Fruit fly (Drosophila melanogaster) whole organism, embryonic: ENCODE results near the gene UQCR-Q.

Source experiments
- Adf1 ChIP-seq: fragments of 200-800 bp; sonication (Bioruptor generic); IDR thresholded peaks from 2 replicates; pipeline ENCODE4 v1.3.6; 2022; ENCODE audit warnings: missing biosample characterization, missing genetic modification characterization
- Antp ChIP-seq: fragments of 200-800 bp; sonication (Bioruptor generic); optimal IDR thresholded peaks from 3 replicates; lab custom pipeline; 2016; ENCODE audit warnings: missing biosample characterization, missing genetic modification characterization
- Atf-2 ChIP-seq: fragments of 200-800 bp; sonication (Bioruptor generic); optimal IDR thresholded peaks from 2 replicates; lab custom pipeline; 2016; ENCODE audit warnings: missing biosample characterization, missing genetic modification characterization
- B-H1 ChIP-seq: fragments of 200-800 bp; sonication (Bioruptor generic); IDR thresholded peaks from 3 replicates; pipeline ENCODE4 v1.3.6; 2022; ENCODE audit warnings: missing biosample characterization, missing genetic modification characterization
- Blimp-1 ChIP-seq: fragments of 200-800 bp; sonication (Bioruptor generic); optimal IDR thresholded peaks from 3 replicates; lab custom pipeline; 2018; ENCODE audit warnings: missing biosample characterization, missing genetic modification characterization, mild to moderate bottlenecking, moderate library complexity, missing genetic modification reagents
- C15 ChIP-seq: fragments of 200-800 bp; sonication (Bioruptor generic); IDR thresholded peaks from 3 replicates; pipeline ENCODE4 v1.3.6; 2022; ENCODE audit warnings: missing biosample characterization, missing genetic modification characterization
- CG10267 ChIP-seq: fragments of 200-800 bp; sonication (Bioruptor generic); optimal IDR thresholded peaks from 2 replicates; lab custom pipeline; 2018; ENCODE audit warnings: missing biosample characterization, mild to moderate bottlenecking, missing genetic modification characterization, moderate library complexity
- CG10543 ChIP-seq: fragments of 200-800 bp; sonication (Bioruptor generic); optimal IDR thresholded peaks from 3 replicates; lab custom pipeline; 2017; ENCODE audit warnings: missing biosample characterization, mild to moderate bottlenecking, missing genetic modification characterization, moderate library complexity
- CG11695 ChIP-seq: fragments of 200-800 bp; sonication (Bioruptor generic); IDR thresholded peaks from 3 replicates; pipeline ENCODE4 v1.3.6; 2022; ENCODE audit warnings: missing biosample characterization, missing genetic modification characterization
- CG12219 ChIP-seq: fragments of 200-800 bp; sonication (Bioruptor generic); optimal IDR thresholded peaks from 3 replicates; lab custom pipeline; 2018; ENCODE audit warnings: missing biosample characterization, mild to moderate bottlenecking, missing genetic modification characterization
- CG13296 ChIP-seq: fragments of 200-800 bp; sonication (Bioruptor generic); optimal IDR thresholded peaks from 3 replicates; lab custom pipeline; 2018; ENCODE audit warnings: missing biosample characterization, mild to moderate bottlenecking, missing genetic modification characterization
- CG14710 ChIP-seq: fragments of 200-800 bp; sonication (Bioruptor generic); optimal IDR thresholded peaks from 3 replicates; lab custom pipeline; 2019; ENCODE audit warnings: missing biosample characterization, mild to moderate bottlenecking, missing genetic modification characterization, moderate library complexity
- CG15073 ChIP-seq: fragments of 200-800 bp; sonication (Bioruptor generic); optimal IDR thresholded peaks from 2 replicates; lab custom pipeline; 2016; ENCODE audit warnings: missing biosample characterization, missing genetic modification characterization
- CG1603 ChIP-seq: fragments of 200-800 bp; sonication (Bioruptor generic); optimal IDR thresholded peaks from 2 replicates; lab custom pipeline; 2019; ENCODE audit warnings: missing biosample characterization, mild to moderate bottlenecking, missing genetic modification characterization, moderate library complexity
- CG2199 ChIP-seq: fragments of 200-800 bp; sonication (Bioruptor generic); IDR thresholded peaks from 3 replicates; pipeline ENCODE4 v1.3.6; 2022; ENCODE audit warnings: missing biosample characterization, missing genetic modification characterization
- CG2889 ChIP-seq: fragments of 200-800 bp; sonication (Bioruptor generic); IDR thresholded peaks from 3 replicates; pipeline ENCODE4 v1.3.6; 2022; ENCODE audit warnings: missing biosample characterization, missing genetic modification characterization
- CG3726 ChIP-seq: fragments of 200-800 bp; sonication (Bioruptor generic); IDR thresholded peaks from 3 replicates; pipeline ENCODE4, ENCODE4 v1.3.6; 2022; ENCODE audit warnings: missing biosample characterization, missing genetic modification characterization
- CG3847 ChIP-seq: fragments of 200-800 bp; sonication (Bioruptor generic); IDR thresholded peaks from 2 replicates; pipeline ENCODE4 v1.3.6; 2022; ENCODE audit warnings: missing biosample characterization, missing genetic modification characterization
- CG4360 ChIP-seq: fragments of 200-800 bp; sonication (Bioruptor generic); IDR thresholded peaks from 2 replicates; pipeline ENCODE4 v1.3.6; 2022; ENCODE audit warnings: missing biosample characterization, missing genetic modification characterization
- CG4820 ChIP-seq: fragments of 200-800 bp; sonication (Bioruptor generic); optimal IDR thresholded peaks from 3 replicates; lab custom pipeline; 2016; ENCODE audit warnings: missing biosample characterization, missing genetic modification characterization
- CG6683 ChIP-seq: fragments of 200-800 bp; sonication (Bioruptor generic); optimal IDR thresholded peaks from 2 replicates; lab custom pipeline; 2017; ENCODE audit warnings: missing biosample characterization, mild to moderate bottlenecking, missing genetic modification characterization, missing genetic modification reagents
- CG6765 ChIP-seq: fragments of 200-800 bp; sonication (Bioruptor generic); optimal IDR thresholded peaks from 3 replicates; lab custom pipeline; 2017; ENCODE audit warnings: missing biosample characterization, mild to moderate bottlenecking, missing genetic modification characterization
- CG6791 ChIP-seq: fragments of 200-800 bp; sonication (Bioruptor generic); IDR thresholded peaks from 3 replicates; pipeline ENCODE4 v1.3.6; 2022; ENCODE audit warnings: missing biosample characterization, missing genetic modification characterization; ENCODE audit not compliant: partially characterized antibody
- CTCF ChIP-seq: fragments of 200-800 bp; sonication (Bioruptor generic); optimal IDR thresholded peaks from 2 replicates; lab custom pipeline; 2017; ENCODE audit warnings: missing biosample characterization, mild to moderate bottlenecking, missing genetic modification characterization, moderate library complexity
- Chrac-16 ChIP-seq: fragments of 200-800 bp; sonication (Bioruptor generic); optimal IDR thresholded peaks from 3 replicates; lab custom pipeline; 2016; ENCODE audit warnings: missing biosample characterization, missing genetic modification characterization
- D19A ChIP-seq: fragments of 200-800 bp; optimal IDR thresholded peaks from 3 replicates; lab custom pipeline; 2019; ENCODE audit warnings: missing biosample characterization, mild to moderate bottlenecking, missing genetic modification characterization, moderate library complexity
- Deaf1 ChIP-seq: fragments of 200-800 bp; optimal IDR thresholded peaks from 3 replicates; lab custom pipeline; 2019; ENCODE audit warnings: missing biosample characterization, mild to moderate bottlenecking, missing genetic modification characterization, moderate library complexity
- Mrtf ChIP-seq: fragments of 200-800 bp; sonication (Bioruptor generic); IDR thresholded peaks from 3 replicates; pipeline ENCODE4 v1.3.6; 2022; ENCODE audit warnings: missing biosample characterization, missing genetic modification characterization
- Six4 ChIP-seq: fragments of 200-800 bp; sonication (Bioruptor generic); optimal IDR thresholded peaks from 2 replicates; lab custom pipeline; 2016; ENCODE audit warnings: missing biosample characterization, missing genetic modification characterization
- Sox100B ChIP-seq: fragments of 200-800 bp; sonication (Bioruptor generic); optimal IDR thresholded peaks from 3 replicates; lab custom pipeline; 2018; ENCODE audit warnings: missing biosample characterization, mild to moderate bottlenecking, missing genetic modification characterization
- Sry-δ ChIP-seq: fragments of 200-800 bp; sonication (Bioruptor generic); optimal IDR thresholded peaks from 2 replicates; lab custom pipeline; 2016; ENCODE audit warnings: missing biosample characterization, missing genetic modification characterization
- Trl ChIP-seq, 3 experiments: fragments of >200 bp in 2 of 3; fragments of 200-800 bp in 1 of 3; sonication (Bioruptor generic) in 1 of 3; optimal IDR thresholded peaks; 2 replicates in 1 of 3; 3 replicates in 2 of 3; lab custom pipeline; 2016 to 2017; ENCODE audit warnings: missing biosample characterization in 1 of 3, missing genetic modification characterization in 1 of 3
- ab ChIP-seq: fragments of 200-800 bp; sonication (Bioruptor generic); optimal IDR thresholded peaks from 2 replicates; lab custom pipeline; 2016; ENCODE audit warnings: missing biosample characterization, missing genetic modification characterization
- aop ChIP-seq: fragments of 200-800 bp; sonication (Bioruptor generic); IDR thresholded peaks from 2 replicates; pipeline ENCODE4 v1.3.6; 2022; ENCODE audit warnings: missing biosample characterization, missing genetic modification characterization
- ara ChIP-seq: fragments of 200-800 bp; sonication (Bioruptor generic); IDR thresholded peaks from 2 replicates; pipeline ENCODE4 v1.3.6; 2022; ENCODE audit warnings: missing biosample characterization, missing genetic modification characterization
- ci ChIP-seq: fragments of 200-800 bp; sonication (Bioruptor generic); IDR thresholded peaks from 3 replicates; pipeline ENCODE4 v1.3.6; 2022; ENCODE audit warnings: missing biosample characterization, missing genetic modification characterization
- ftz-f1 ChIP-seq: fragments of 200-800 bp; sonication (Bioruptor generic); optimal IDR thresholded peaks from 2 replicates; lab custom pipeline; 2016; ENCODE audit warnings: missing biosample characterization, missing genetic modification characterization
- ham ChIP-seq: fragments of 200-800 bp; sonication (Bioruptor generic); IDR thresholded peaks from 2 replicates; pipeline ENCODE4 v1.3.6; 2022; ENCODE audit warnings: missing biosample characterization, missing genetic modification characterization
- jigr1 ChIP-seq: fragments of 200-800 bp; sonication (Bioruptor generic); IDR thresholded peaks from 3 replicates; pipeline ENCODE4 v1.3.6; 2022; ENCODE audit warnings: missing biosample characterization, missing genetic modification characterization
- ken ChIP-seq: fragments of 200-800 bp; sonication (Bioruptor generic); IDR thresholded peaks from 3 replicates; pipeline ENCODE4 v1.3.6; 2022; ENCODE audit warnings: missing biosample characterization, missing genetic modification characterization
- knrl ChIP-seq: fragments of 200-800 bp; sonication (Bioruptor generic); IDR thresholded peaks from 3 replicates; pipeline ENCODE4 v1.3.6; 2022; ENCODE audit warnings: missing biosample characterization, missing genetic modification characterization; ENCODE audit not compliant: partially characterized antibody
- mirr ChIP-seq: fragments of 200-800 bp; sonication (Bioruptor generic); optimal IDR thresholded peaks from 3 replicates; lab custom pipeline; 2018; ENCODE audit warnings: missing biosample characterization, mild to moderate bottlenecking, missing genetic modification characterization
- p53 ChIP-seq: fragments of 200-800 bp; sonication (Bioruptor generic); optimal IDR thresholded peaks from 2 replicates; lab custom pipeline; 2016; ENCODE audit warnings: missing biosample characterization, missing genetic modification characterization
- pb ChIP-seq: fragments of 200-800 bp; sonication (Bioruptor generic); optimal IDR thresholded peaks from 3 replicates; lab custom pipeline; 2016; ENCODE audit warnings: missing biosample characterization, missing genetic modification characterization
- ro ChIP-seq: fragments of 200-800 bp; sonication (Bioruptor generic); IDR thresholded peaks from 2 replicates; pipeline ENCODE4 v1.3.6; 2022; ENCODE audit warnings: missing biosample characterization, missing genetic modification characterization
- row ChIP-seq: fragments of 200-800 bp; sonication (Bioruptor generic); IDR thresholded peaks from 3 replicates; pipeline ENCODE4 v1.3.6; 2022; ENCODE audit warnings: missing biosample characterization, missing genetic modification characterization
- run ChIP-seq: fragments of 200-800 bp; sonication (Bioruptor generic); optimal IDR thresholded peaks from 3 replicates; lab custom pipeline; 2018; ENCODE audit warnings: missing biosample characterization, mild to moderate bottlenecking, missing genetic modification characterization
- schlank ChIP-seq: fragments of 200-800 bp; sonication (Bioruptor generic); optimal IDR thresholded peaks from 2 replicates; lab custom pipeline; 2018; ENCODE audit warnings: missing biosample characterization, mild to moderate bottlenecking, missing genetic modification characterization
- sima ChIP-seq: fragments of 200-800 bp; sonication (Bioruptor generic); optimal IDR thresholded peaks from 2 replicates; lab custom pipeline; 2016; ENCODE audit warnings: missing biosample characterization, missing genetic modification characterization
- sqz ChIP-seq: fragments of 200-800 bp; sonication (Bioruptor generic); optimal IDR thresholded peaks from 3 replicates; lab custom pipeline; 2018; ENCODE audit warnings: missing biosample characterization, mild to moderate bottlenecking, missing genetic modification characterization
- sug ChIP-seq: fragments of 200-800 bp; optimal IDR thresholded peaks from 2 replicates; lab custom pipeline; 2019; ENCODE audit warnings: missing biosample characterization, mild to moderate bottlenecking, missing genetic modification characterization, moderate library complexity
- trem ChIP-seq: fragments of 200-800 bp; optimal IDR thresholded peaks from 3 replicates; lab custom pipeline; 2019; ENCODE audit warnings: missing biosample characterization, mild to moderate bottlenecking, missing genetic modification characterization, moderate library complexity
- vfl ChIP-seq: fragments of 200-800 bp; sonication (Bioruptor generic); optimal IDR thresholded peaks from 2 replicates; lab custom pipeline; 2016; ENCODE audit warnings: missing biosample characterization, missing genetic modification characterization

UQCR-Q gene

dm6 chr3L:17470110-17470509 lies 4.5 kb upstream of the UQCR-Q start, which contains the start of gene SecCl (continued):
- TF ChIP-seq jigr1 (GFP tag; lab: Robert Waterston, UW) (no peak), Atf-2 (GFP tag; lab: Kevin White, UChicago) (no peak), CG10543 (peak; percentile 39), CG10267 (no peak), Sox100B (GFP tag; lab: Kevin White, UChicago) (no peak), aop (GFP tag; lab: Robert Waterston, UW) (0 out of 2 replicates have a peak, but pooled peaks have one; percentile 11), ara (GFP tag; lab: Robert Waterston, UW) (no peak), Sry-δ (no peak), ftz-f1 (GFP tag; lab: Kevin White, UChicago) (no peak), sima (GFP tag; lab: Kevin White, UChicago) (no peak), row (no peak), CG2199 (no peak), CG6791 (GFP tag; lab: Robert Waterston, UW) (peak; percentile 98), Chrac-16 (GFP tag; lab: Kevin White, UChicago) (no peak), sug (tag; lab: Kevin White, UChicago) (peak; percentile 44), CTCF (peak; percentile 88), CG14710 (tag; lab: Kevin White, UChicago) (no peak), Trl (optimal IDR thresholded peaks at IDR 0.05; lab: Kevin White, UChicago) (no peak), Trl (GFP tag; optimal IDR thresholded peaks at IDR 0.05; lab: Kevin White, UChicago) (no peak), CG2889 (GFP tag; lab: Robert Waterston, UW) (no peak), ci (GFP tag; lab: Robert Waterston, UW) (peak; percentile 55; the same call in 1 of the 3 replicates), pb (GFP tag; lab: Kevin White, UChicago) (no peak), CG1603 (tag; lab: Kevin White, UChicago) (no peak), p53 (GFP tag; lab: Kevin White, UChicago) (no peak), vfl (GFP tag; lab: Kevin White, UChicago) (no peak), CG3726 (no peak), mirr (GFP tag; lab: Kevin White, UChicago) (peak; percentile 36), ken (no peak), run (no peak), C15 (GFP tag; lab: Robert Waterston, UW) (0 out of 3 replicates have a peak, but pooled peaks have one; percentile 4), D19A (tag; lab: Kevin White, UChicago) (no peak), CG11695 (GFP tag; lab: Robert Waterston, UW) (no peak), CG6765 (GFP tag; lab: Kevin White, UChicago) (no peak), CG4360 (GFP tag; lab: Robert Waterston, UW) (no peak), knrl (GFP tag; lab: Robert Waterston, UW) (no peak), CG6683 (no peak), ham (no peak), schlank (tag; lab: Kevin White, UChicago) (no peak), B-H1 (GFP tag; lab: Robert Waterston, UW) (no peak), CG4820 (GFP tag; lab: Kevin White, UChicago) (no peak), trem (tag; lab: Kevin White, UChicago) (no peak), CG3847 (no peak), Adf1 (GFP tag; lab: Robert Waterston, UW) (peak; percentile 97), Mrtf (GFP tag; lab: Robert Waterston, UW) (no peak), CG13296 (GFP tag; lab: Kevin White, UChicago) (no peak), Deaf1 (tag; lab: Kevin White, UChicago) (peak; percentile 94), ro (GFP tag; lab: Robert Waterston, UW) (no peak), Blimp-1 (GFP tag; lab: Kevin White, UChicago) (no peak), ab (GFP tag; lab: Kevin White, UChicago) (no peak), Six4 (GFP tag; lab: Kevin White, UChicago) (no peak), CG15073 (no peak), CG12219 (no peak), sqz (no peak), Antp (GFP tag; lab: Kevin White, UChicago) (no peak)
